Fruit fly (Drosophila melanogaster) whole organism, prepupa: ENCODE measurements around the gene CG42597.

Experiments used
- Blimp-1 ChIP-seq: fragments of 200-800 bp; sonication (Bioruptor generic); optimal IDR thresholded peaks from 3 replicates; lab custom pipeline; 2017; ENCODE audit warnings: missing biosample characterization, missing genetic modification characterization, mild to moderate bottlenecking, moderate library complexity, missing genetic modification reagents
- CG10631 ChIP-seq: fragments of 200-800 bp; sonication (Bioruptor generic); optimal IDR thresholded peaks from 2 replicates; lab custom pipeline; 2016; ENCODE audit warnings: missing biosample characterization, missing genetic modification characterization
- CG11294 ChIP-seq: fragments of 200-800 bp; sonication (Bioruptor generic); IDR thresholded peaks from 2 replicates; pipeline ENCODE4 v1.3.6; 2022; ENCODE audit warnings: missing biosample characterization, missing genetic modification characterization
- CG11762 ChIP-seq: fragments of 200-800 bp; sonication (Bioruptor generic); optimal IDR thresholded peaks from 3 replicates; lab custom pipeline; 2016; ENCODE audit warnings: missing biosample characterization, missing genetic modification characterization; ENCODE audit not compliant: insufficient read depth
- CG11902 ChIP-seq: fragments of 200-800 bp; sonication (Bioruptor generic); optimal IDR thresholded peaks from 3 replicates; lab custom pipeline; 2016; ENCODE audit warnings: missing biosample characterization, missing genetic modification characterization
- CG16779 ChIP-seq: fragments of 200-800 bp; sonication (Bioruptor generic); optimal IDR thresholded peaks from 3 replicates; lab custom pipeline; 2017; ENCODE audit warnings: missing biosample characterization, mild to moderate bottlenecking, missing genetic modification characterization
- CG3032 ChIP-seq: fragments of 200-800 bp; optimal IDR thresholded peaks from 2 replicates; lab custom pipeline; 2019; ENCODE audit warnings: missing biosample characterization, mild to moderate bottlenecking, missing genetic modification characterization, moderate library complexity
- CG31627 ChIP-seq: fragments of 200-800 bp; sonication (Bioruptor generic); optimal IDR thresholded peaks from 3 replicates; lab custom pipeline; 2016; ENCODE audit warnings: missing biosample characterization, missing genetic modification characterization
- CG3919 ChIP-seq: fragments of 200-800 bp; sonication (Bioruptor generic); optimal IDR thresholded peaks from 3 replicates; lab custom pipeline; 2016; ENCODE audit warnings: missing biosample characterization, missing genetic modification characterization
- CG4318 ChIP-seq: fragments of 200-800 bp; sonication (Bioruptor generic); optimal IDR thresholded peaks from 3 replicates; lab custom pipeline; 2017; ENCODE audit warnings: missing biosample characterization, mild to moderate bottlenecking, missing genetic modification characterization
- CG6163 ChIP-seq: fragments of 200-800 bp; sonication (Bioruptor generic); IDR thresholded peaks from 3 replicates; pipeline ENCODE4 v1.3.6; 2022; ENCODE audit warnings: missing biosample characterization, missing genetic modification characterization
- CG6854 ChIP-seq: fragments of 200-800 bp; sonication (Bioruptor generic); optimal IDR thresholded peaks from 2 replicates; lab custom pipeline; 2017; ENCODE audit warnings: missing biosample characterization, mild to moderate bottlenecking, missing genetic modification characterization
- CG8319 ChIP-seq: fragments of 200-800 bp; sonication (Bioruptor generic); optimal IDR thresholded peaks from 3 replicates; lab custom pipeline; 2016; ENCODE audit warnings: missing biosample characterization, missing genetic modification characterization
- CG8632 ChIP-seq: fragments of 200-800 bp; sonication (Bioruptor generic); optimal IDR thresholded peaks from 3 replicates; lab custom pipeline; 2016; ENCODE audit warnings: missing biosample characterization, missing genetic modification characterization
- Eip78C ChIP-seq: fragments of 200-800 bp; sonication (Bioruptor generic); peaks from one replicate; lab custom pipeline; 2016; ENCODE audit warnings: missing biosample characterization, missing genetic modification characterization
- Eip93F ChIP-seq: fragments of 200-800 bp; sonication (Bioruptor generic); optimal IDR thresholded peaks from 2 replicates; lab custom pipeline; 2016; ENCODE audit warnings: missing biosample characterization, mild to moderate bottlenecking, missing genetic modification characterization
- Ets21C ChIP-seq: fragments of 200-800 bp; sonication (Bioruptor generic); optimal IDR thresholded peaks from 3 replicates; lab custom pipeline; 2016; ENCODE audit warnings: missing biosample characterization, missing genetic modification characterization
- Ets96B ChIP-seq: fragments of 200-800 bp; optimal IDR thresholded peaks from 2 replicates; lab custom pipeline; 2019; ENCODE audit warnings: missing biosample characterization, mild to moderate bottlenecking, missing genetic modification characterization, moderate library complexity
- Hr39 ChIP-seq: fragments of 200-800 bp; sonication (Bioruptor generic); optimal IDR thresholded peaks from 2 replicates; lab custom pipeline; 2016; ENCODE audit warnings: missing biosample characterization, missing genetic modification characterization
- OdsH ChIP-seq: fragments of 200-800 bp; sonication (Bioruptor generic); optimal IDR thresholded peaks from 3 replicates; lab custom pipeline; 2016; ENCODE audit warnings: missing biosample characterization, missing genetic modification characterization
- Smox ChIP-seq: fragments of 200-800 bp; sonication (Bioruptor generic); optimal IDR thresholded peaks from 3 replicates; lab custom pipeline; 2016; ENCODE audit warnings: missing biosample characterization, missing genetic modification characterization
- Sox102F ChIP-seq: fragments of 200-800 bp; sonication (Bioruptor generic); optimal IDR thresholded peaks from 2 replicates; lab custom pipeline; 2016; ENCODE audit warnings: missing biosample characterization, mild to moderate bottlenecking, missing genetic modification characterization
- Sox14 ChIP-seq: fragments of 200-800 bp; sonication (Bioruptor generic); optimal IDR thresholded peaks from 3 replicates; lab custom pipeline; 2016; ENCODE audit warnings: missing biosample characterization, missing genetic modification characterization
- Sox15 ChIP-seq: fragments of 200-800 bp; sonication (Bioruptor generic); optimal IDR thresholded peaks from 3 replicates; lab custom pipeline; 2016; ENCODE audit warnings: missing biosample characterization, missing genetic modification characterization
- cyc ChIP-seq: fragments of 200-800 bp; sonication (Bioruptor generic); optimal IDR thresholded peaks from 3 replicates; lab custom pipeline; 2016; ENCODE audit warnings: missing biosample characterization, missing genetic modification characterization
- dac ChIP-seq: fragments of 200-800 bp; sonication (Bioruptor generic); optimal IDR thresholded peaks from 2 replicates; lab custom pipeline; 2017; ENCODE audit warnings: missing biosample characterization, mild to moderate bottlenecking, missing genetic modification characterization
- eg ChIP-seq: fragments of 200-800 bp; sonication (Bioruptor generic); IDR thresholded peaks from 3 replicates; pipeline ENCODE4 v1.3.6; 2022; ENCODE audit warnings: missing biosample characterization, missing genetic modification characterization
- esn ChIP-seq: fragments of 200-800 bp; sonication (Bioruptor generic); optimal IDR thresholded peaks from 2 replicates; lab custom pipeline; 2016; ENCODE audit warnings: missing biosample characterization, mild to moderate bottlenecking, missing genetic modification characterization, moderate library complexity
- fkh ChIP-seq: fragments of 200-800 bp; sonication (Bioruptor generic); optimal IDR thresholded peaks from 3 replicates; lab custom pipeline; 2017; ENCODE audit warnings: missing biosample characterization, mild to moderate bottlenecking, missing genetic modification characterization, moderate library complexity
- net ChIP-seq: fragments of 200-800 bp; sonication (Bioruptor generic); optimal IDR thresholded peaks from 3 replicates; lab custom pipeline; 2016; ENCODE audit warnings: missing biosample characterization, missing genetic modification characterization
- pdm3 ChIP-seq: fragments of 200-800 bp; sonication (Bioruptor generic); optimal IDR thresholded peaks from 3 replicates; lab custom pipeline; 2016; ENCODE audit warnings: missing biosample characterization, missing genetic modification characterization
- salr ChIP-seq, 2 experiments: fragments of 200-800 bp; sonication (Bioruptor generic); optimal IDR thresholded peaks; 3 replicates each; lab custom pipeline; 2016 to 2018; ENCODE audit warnings: missing biosample characterization in 2 of 2, missing genetic modification characterization in 2 of 2, mild to moderate bottlenecking in 1 of 2
- ss ChIP-seq, 2 experiments: fragments of 200-800 bp; sonication (Bioruptor generic); optimal IDR thresholded peaks; 2 replicates in 1 of 2; 3 replicates in 1 of 2; lab custom pipeline; 2017 to 2018; ENCODE audit warnings: mild to moderate bottlenecking in 2 of 2, missing biosample characterization in 2 of 2, missing genetic modification characterization in 2 of 2, moderate library complexity in 1 of 2
- svp ChIP-seq: fragments of 200-800 bp; sonication (Bioruptor generic); peaks from one replicate; lab custom pipeline; 2016; ENCODE audit warnings: missing biosample characterization, missing genetic modification characterization
- topi ChIP-seq: fragments of 200-800 bp; sonication (Bioruptor generic); optimal IDR thresholded peaks from 3 replicates; lab custom pipeline; 2016; ENCODE audit warnings: missing biosample characterization, missing genetic modification characterization
- vri ChIP-seq: fragments of 200-800 bp; sonication (Bioruptor generic); optimal IDR thresholded peaks from 3 replicates; lab custom pipeline; 2016; ENCODE audit warnings: missing biosample characterization, mild to moderate bottlenecking, missing genetic modification characterization

CG42597 gene

dm6 chr2L:22054202-22054601, 10.9 kb downstream of the CG42597 start, which contains the start of gene CG34173:
Gene CG34173 (minus strand): TSS chr2L:22054302.
- TF ChIP-seq CG11294 (GFP tag; lab: Robert Waterston, UW) (no peak), Ets96B (tag; lab: Kevin White, UChicago) (no peak), Eip93F (GFP tag; lab: Kevin White, UChicago) (no peak), CG11902 (no peak), fkh (no peak), pdm3 (GFP tag; lab: Kevin White, UChicago) (no peak), eg (GFP tag; lab: Robert Waterston, UW) (no peak), OdsH (no peak), CG16779 (tag; lab: Kevin White, UChicago) (no peak), Sox102F (GFP tag; lab: Kevin White, UChicago) (no peak), CG4318 (GFP tag; lab: Kevin White, UChicago) (no peak), CG8632 (GFP tag; lab: Kevin White, UChicago) (no peak), Sox14 (GFP tag; lab: Kevin White, UChicago) (no peak), Sox15 (GFP tag; lab: Kevin White, UChicago) (no peak), CG31627 (no peak), ss (GFP tag; optimal IDR thresholded peaks at IDR 0.05; lab: Kevin White, UChicago) (no peak), esn (GFP tag; lab: Kevin White, UChicago) (no peak), net (GFP tag; lab: Kevin White, UChicago) (no peak)

dm6 chr2L:22043777-22044176, 21.4 kb downstream of the CG42597 start, which contains the start of gene CG31601:
Gene CG31601 (minus strand): TSS chr2L:22043877.
- no peak for TF ChIP-seq cyc
- TF ChIP-seq CG3032 (tag; lab: Kevin White, UChicago), result no peak
- no peak for TF ChIP-seq CG16779 (tag; lab: Kevin White, UChicago)
- TF ChIP-seq svp (GFP tag; lab: Kevin White, UChicago), result no peak
- no peak for TF ChIP-seq Ets21C
- no peak for TF ChIP-seq dac
- TF ChIP-seq CG4318 (GFP tag; lab: Kevin White, UChicago), result no peak
- no peak for TF ChIP-seq Sox15 (GFP tag; lab: Kevin White, UChicago)
- no peak for TF ChIP-seq Hr39
- no peak for TF ChIP-seq CG6854 (GFP tag; lab: Kevin White, UChicago)
- TF ChIP-seq CG3919 (GFP tag; lab: Kevin White, UChicago), result no peak
- no peak for TF ChIP-seq Sox14 (GFP tag; lab: Kevin White, UChicago)
- TF ChIP-seq Eip78C (GFP tag; lab: Kevin White, UChicago), result no peak
- no peak for TF ChIP-seq esn (GFP tag; lab: Kevin White, UChicago)
- TF ChIP-seq Smox (GFP tag; lab: Kevin White, UChicago), result no peak
- TF ChIP-seq CG10631 (GFP tag; lab: Kevin White, UChicago), result no peak
- no peak for TF ChIP-seq topi (GFP tag; lab: Kevin White, UChicago)
- TF ChIP-seq CG8319 (GFP tag; lab: Kevin White, UChicago), result no peak
- TF ChIP-seq CG11762 (GFP tag; lab: Kevin White, UChicago), result no peak

- TF ChIP-seq fkh, result no peak
- TF ChIP-seq Blimp-1 (GFP tag; lab: Kevin White, UChicago), result no peak
- no peak for TF ChIP-seq net (GFP tag; lab: Kevin White, UChicago)
- no peak for TF ChIP-seq cyc
- no peak for TF ChIP-seq salr (GFP tag; optimal IDR thresholded peaks at IDR 0.05; lab: Kevin White, UChicago)
- no peak for TF ChIP-seq CG8319 (GFP tag; lab: Kevin White, UChicago)
- TF ChIP-seq eg (GFP tag; lab: Robert Waterston, UW), result no peak
- no peak for TF ChIP-seq vri (GFP tag; lab: Kevin White, UChicago)
- TF ChIP-seq CG6163 (GFP tag; lab: Robert Waterston, UW), result no peak
- no peak for TF ChIP-seq CG8632 (GFP tag; lab: Kevin White, UChicago)
These were observed 27.6 kb downstream of the CG42597 start, which contains the start of gene Grl40a for dm6 chr2L:22037560-22037959. Gene Grl40a (plus strand): TSS chr2L:22037860.
